Worm (Caenorhabditis elegans): Measurements from ENCODE around the gene nhr-190.
A peak's percentile ranks its signal among the peaks of the same experiment; 100 is the strongest.

The nhr-190 gene

DNA sequence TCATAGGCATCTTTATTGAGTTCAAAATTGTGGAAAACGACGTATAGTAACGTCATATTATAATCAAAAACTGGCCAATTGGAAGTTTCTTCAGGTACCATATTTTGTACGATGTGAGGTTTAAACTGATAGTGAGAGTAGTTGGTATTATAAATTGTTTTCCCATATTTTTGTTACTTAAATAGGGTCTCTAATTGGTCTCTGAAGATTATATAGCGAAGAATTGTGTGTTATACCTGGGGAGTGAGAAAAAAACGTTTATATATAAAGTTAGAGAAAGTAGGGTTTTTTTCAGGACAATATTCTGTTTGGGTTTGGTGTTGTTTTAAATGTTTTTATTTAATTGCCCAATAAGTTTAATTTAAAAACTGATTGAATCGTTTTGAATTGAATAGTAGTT lies 17.8 kb downstream of the nhr-190 start, which contains the start of gene srt-17:
TSS of gene srt-17 (minus strand) at position 101 of the 400 bp plus-strand sequence.
- TF ChIP-seq fkh-3 (tag; optimal IDR thresholded peaks at IDR 0.05) (no peak), C17E4.6 (GFP tag; IDR thresholded peaks at IDR 0.05) (no peak), aptf-3 (GFP tag; IDR thresholded peaks at IDR 0.05) (no peak), F57A8.1 (GFP tag; optimal IDR thresholded peaks at IDR 0.05) (no peak), F23B12.7 (tag; optimal IDR thresholded peaks at IDR 0.05; ENCODE audit: insufficient read depth) (no peak), let-607 (tag; optimal IDR thresholded peaks at IDR 0.05) (no peak), lin-40 (tag; optimal IDR thresholded peaks at IDR 0.05) (no peak), lir-1 (GFP tag; conservative IDR thresholded peaks at IDR 0.05) (no peak), tbx-9 (tag; optimal IDR thresholded peaks at IDR 0.05; ENCODE audit: borderline replicate concordance) (no peak), cebp-1 (GFP tag; IDR thresholded peaks at IDR 0.05) (no peak), cebp-1 (tag; optimal IDR thresholded peaks at IDR 0.05) (no peak), tbp1 (GFP tag; optimal IDR thresholded peaks at IDR 0.05) (no peak)

DNA sequence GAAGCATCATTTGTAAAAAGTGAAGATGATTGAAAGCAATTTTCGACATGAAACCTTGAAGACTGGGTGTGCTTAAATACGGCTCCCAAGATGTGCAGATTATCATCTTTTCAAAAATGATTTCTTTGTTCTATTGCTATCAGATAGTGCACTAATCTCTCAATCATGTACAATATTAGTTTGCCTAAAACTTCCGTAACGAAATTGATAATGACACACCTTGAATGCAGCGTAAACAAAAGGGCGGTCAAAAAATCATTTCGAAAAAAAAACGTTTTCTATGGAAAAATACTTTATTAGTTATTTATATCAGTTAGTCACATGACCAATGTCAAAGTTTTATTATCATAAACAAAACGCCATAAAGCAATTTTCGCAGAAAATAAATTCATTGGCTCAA lies 19.8 kb downstream of the nhr-190 start, which contains the start of gene F48G7.5:
TSS of gene F48G7.5 (minus strand) at position 34 of the 400 bp plus-strand sequence.
- TF ChIP-seq ets-4 (GFP tag; optimal IDR thresholded peaks at IDR 0.05), result no peak

DNA sequence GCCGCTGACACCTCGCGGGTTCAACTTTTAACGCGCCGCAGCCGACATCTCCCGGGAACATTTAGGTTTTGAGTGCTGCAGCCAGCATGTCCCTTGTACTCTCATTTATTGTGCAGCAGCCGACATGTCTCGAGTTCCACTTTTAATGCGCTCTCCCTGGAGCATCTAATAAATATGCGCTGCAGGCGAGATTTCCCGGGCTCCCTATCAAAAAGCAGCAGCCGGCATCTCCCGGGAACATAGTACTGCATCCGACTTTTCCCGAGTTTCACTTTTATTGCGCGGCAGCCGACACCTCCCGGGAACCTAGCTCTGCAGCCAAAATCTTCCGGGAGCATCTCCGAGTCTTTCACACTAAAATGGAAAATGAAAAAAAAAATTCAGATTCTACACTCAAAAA lies 21.7 kb downstream of the nhr-190 start:
- TF ChIP-seq zfh-2 (GFP tag; conservative IDR thresholded peaks at IDR 0.05) (peak; percentile 51; the same call in 1 of the 2 replicates), snpc-3.4 (tag; optimal IDR thresholded peaks at IDR 0.05) (no peak)

DNA sequence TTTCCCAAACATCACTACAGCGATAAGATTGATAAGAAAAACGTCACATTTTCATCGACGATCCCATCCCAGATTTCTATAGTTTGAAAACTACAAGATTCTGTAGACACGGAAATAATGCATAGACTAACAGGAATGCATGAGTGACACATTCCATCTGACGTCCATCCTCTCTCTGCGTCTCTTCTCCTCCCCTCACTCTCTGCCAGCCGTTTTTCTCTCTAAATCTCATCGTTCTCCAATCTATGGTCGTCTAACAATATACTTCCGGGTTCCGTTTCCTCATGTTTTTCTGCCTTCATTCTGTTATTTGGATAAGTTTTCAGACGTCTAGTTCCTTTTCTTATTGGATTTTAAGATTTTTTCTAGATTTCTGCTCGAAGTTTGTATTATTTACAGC lies 23.7 kb downstream of the nhr-190 start, which contains the start of gene F48G7.4:
TSS of gene F48G7.4 (plus strand) at position 400 of the 400 bp plus-strand sequence.
- TF ChIP-seq ceh-27 (GFP tag; optimal IDR thresholded peaks at IDR 0.05) (peak; percentile 41), hmg-1.2 (GFP tag; IDR thresholded peaks at IDR 0.05) (peak; percentile 89), B0336.3 (GFP tag; IDR thresholded peaks at IDR 0.05) (no peak), K12H6.12 (tag; optimal IDR thresholded peaks at IDR 0.05) (peak; percentile 54), Y67H2A.10 (GFP tag; conservative IDR thresholded peaks at IDR 0.05) (no peak), nhr-80 (tag; optimal IDR thresholded peaks at IDR 0.05) (peak; percentile 20), snpc-4 (GFP tag; optimal IDR thresholded peaks at IDR 0.05) (no peak), snpc-4 (tag; optimal IDR thresholded peaks at IDR 0.05) (peak in 1 of 4 experiments; percentile 54), lir-1 (GFP tag; conservative IDR thresholded peaks at IDR 0.05) (no peak), T26A5.8 (tag; optimal IDR thresholded peaks at IDR 0.05) (no peak), F22D6.2 (tag; optimal IDR thresholded peaks at IDR 0.05) (no peak), dox-1 (GFP tag; IDR thresholded peaks at IDR 0.05) (peak; percentile 54)

DNA sequence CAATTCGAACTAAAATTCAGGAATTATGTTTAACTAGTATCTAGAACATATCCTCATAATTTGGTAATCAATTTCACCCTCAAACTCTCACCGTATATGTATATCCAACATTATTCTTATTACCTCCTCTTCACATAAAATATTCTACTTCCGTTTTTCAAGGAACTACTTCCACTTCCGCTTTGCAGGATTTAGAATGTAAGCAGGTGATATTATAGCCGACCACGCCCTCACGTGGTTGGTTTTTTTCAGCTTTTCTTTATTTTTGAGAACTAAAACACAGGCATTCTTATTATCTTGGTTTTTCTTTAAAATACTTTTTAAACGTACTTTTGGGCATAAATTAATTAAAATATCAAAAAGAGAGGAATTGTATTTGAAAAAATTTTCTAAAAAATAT lies 24.8 kb downstream of the nhr-190 start:
- no peak for TF ChIP-seq F33H1.4 (GFP tag; IDR thresholded peaks at IDR 0.05)
- no peak for TF ChIP-seq snpc-1.3 (tag; optimal IDR thresholded peaks at IDR 0.05; ENCODE audit: insufficient read depth)
- TF ChIP-seq hlh-26 (GFP tag; conservative IDR thresholded peaks at IDR 0.05), result no peak
- TF ChIP-seq hmg-1.2 (GFP tag; IDR thresholded peaks at IDR 0.05), result no peak
- no peak for TF ChIP-seq T26A5.8 (tag; optimal IDR thresholded peaks at IDR 0.05)
- no peak for TF ChIP-seq dpl-1 (GFP tag; optimal IDR thresholded peaks at IDR 0.05)
- no peak for TF ChIP-seq madf-3 (GFP tag; IDR thresholded peaks at IDR 0.05)
- TF ChIP-seq F52B5.7 (tag; optimal IDR thresholded peaks at IDR 0.05), result no peak
- TF ChIP-seq efl-1 (GFP tag; optimal IDR thresholded peaks at IDR 0.05), result no peak
- TF ChIP-seq unc-62 (GFP tag; optimal IDR thresholded peaks at IDR 0.05), result no peak
- no peak for TF ChIP-seq attf-6 (GFP tag; IDR thresholded peaks at IDR 0.05)
- no peak for TF ChIP-seq F23B12.7 (tag; optimal IDR thresholded peaks at IDR 0.05; ENCODE audit: insufficient read depth)
- no peak for TF ChIP-seq ccch-3 (GFP tag; optimal IDR thresholded peaks at IDR 0.05)
- no peak for TF ChIP-seq tlf-1 (GFP tag; optimal IDR thresholded peaks at IDR 0.05)
- no peak for TF ChIP-seq gei-17 (GFP tag; optimal IDR thresholded peaks at IDR 0.05)

All from whole organism, young adult.